Worm (Caenorhabditis elegans): Measurements from ENCODE around the gene irld-51.

Gene irld-51

ce11 chrII:2976597-2976996, 24.1 kb upstream of the irld-51 start, which contains the start of gene nhr-88 (continued):
- TF ChIP-seq lin-1 (GFP tag; IDR thresholded peaks at IDR 0.05), result no peak
- no peak for TF ChIP-seq madf-5 (GFP tag; IDR thresholded peaks at IDR 0.05)
- no peak for TF ChIP-seq arid-1 (GFP tag; conservative IDR thresholded peaks at IDR 0.05)
- no peak for TF ChIP-seq ces-1 (GFP tag; optimal IDR thresholded peaks at IDR 0.05)
- TF ChIP-seq lin-15B (tag; optimal IDR thresholded peaks at IDR 0.05), result no peak
- no peak for TF ChIP-seq nhr-102 (tag; optimal IDR thresholded peaks at IDR 0.05)
- TF ChIP-seq dmd-8 (GFP tag; IDR thresholded peaks at IDR 0.05), result no peak
- TF ChIP-seq egl-43 (GFP tag; IDR thresholded peaks at IDR 0.05), result 0 out of 2 replicates have a peak, but pooled peaks have one; percentile 70
- no peak for TF ChIP-seq lin-38 (GFP tag; IDR thresholded peaks at IDR 0.05)
- TF ChIP-seq zip-2 (tag; optimal IDR thresholded peaks at IDR 0.05), result no peak
- 0 out of 2 replicates have a peak, but pooled peaks have one; percentile 9 for TF ChIP-seq nhr-42 (GFP tag; IDR thresholded peaks at IDR 0.05)
- no peak for TF ChIP-seq aly-2 (tag; optimal IDR thresholded peaks at IDR 0.05)
- TF ChIP-seq F44E2.7 (GFP tag; IDR thresholded peaks at IDR 0.05), result no peak
- peak; percentile 62 for TF ChIP-seq ama-1 (optimal IDR thresholded peaks at IDR 0.05)
- TF ChIP-seq fos-1 (tag; optimal IDR thresholded peaks at IDR 0.05), result no peak
- peak; percentile 26; the same call in 1 of the 2 replicates for TF ChIP-seq ceh-20 (GFP tag; IDR thresholded peaks at IDR 0.05)
- TF ChIP-seq hif-1 (tag; optimal IDR thresholded peaks at IDR 0.05), result no peak
- TF ChIP-seq mdl-1 (tag; optimal IDR thresholded peaks at IDR 0.05), result peak in 1 of 2 experiments; percentile 4
- no peak for TF ChIP-seq ZK337.2 (GFP tag; IDR thresholded peaks at IDR 0.05)
- no peak for TF ChIP-seq Y105C5A.15 (GFP tag; IDR thresholded peaks at IDR 0.05)
- no peak for TF ChIP-seq pha-4 (GFP tag; IDR thresholded peaks at IDR 0.05)
- no peak for TF ChIP-seq pha-4 (tag; optimal IDR thresholded peaks at IDR 0.05)
- no peak for TF ChIP-seq nhr-11 (tag; optimal IDR thresholded peaks at IDR 0.05)
- TF ChIP-seq mep-1 (tag; optimal IDR thresholded peaks at IDR 0.05), result peak; percentile 45
- no peak for TF ChIP-seq Y75B8A.6 (GFP tag; IDR thresholded peaks at IDR 0.05)
- TF ChIP-seq lsy-2 (tag; optimal IDR thresholded peaks at IDR 0.05), result peak in 1 of 2 experiments; percentile 57
- TF ChIP-seq daf-8 (GFP tag; IDR thresholded peaks at IDR 0.05), result no peak
- no peak for TF ChIP-seq dmd-9 (GFP tag; IDR thresholded peaks at IDR 0.05)
- no peak for TF ChIP-seq tag-97 (GFP tag; IDR thresholded peaks at IDR 0.05)
- TF ChIP-seq F49E8.2 (tag; optimal IDR thresholded peaks at IDR 0.05; ENCODE audit: borderline replicate concordance), result no peak
- TF ChIP-seq Y48G9A.11 (GFP tag; IDR thresholded peaks at IDR 0.05), result no peak
- no peak for TF ChIP-seq Y5F2A.4 (GFP tag; optimal IDR thresholded peaks at IDR 0.05)
- peak; percentile 14; the same call in 1 of the 2 replicates for TF ChIP-seq dmd-6 (GFP tag; IDR thresholded peaks at IDR 0.05)
- no peak for TF ChIP-seq ceh-82 (tag; optimal IDR thresholded peaks at IDR 0.05)
- TF ChIP-seq nhr-111 (GFP tag; optimal IDR thresholded peaks at IDR 0.05), result no peak
- no peak for TF ChIP-seq daf-12 (tag; optimal IDR thresholded peaks at IDR 0.05)
- peak; percentile 58 for TF ChIP-seq hmg-1.1 (GFP tag; IDR thresholded peaks at IDR 0.05)
- no peak for TF ChIP-seq nhr-237 (tag; optimal IDR thresholded peaks at IDR 0.05)
- TF ChIP-seq ceh-62 (tag; optimal IDR thresholded peaks at IDR 0.05), result no peak
- no peak for TF ChIP-seq duxl-1 (tag; optimal IDR thresholded peaks at IDR 0.05; ENCODE audit: poor library complexity)
- no peak for TF ChIP-seq dpl-1 (GFP tag; optimal IDR thresholded peaks at IDR 0.05)
- TF ChIP-seq ceh-32 (tag; optimal IDR thresholded peaks at IDR 0.05; ENCODE audit: poor library complexity), result no peak
- TF ChIP-seq gei-8 (GFP tag; optimal IDR thresholded peaks at IDR 0.05), result no peak
- peak; percentile 51; the same call in 1 of the 2 replicates for TF ChIP-seq vab-7 (GFP tag; IDR thresholded peaks at IDR 0.05)
- TF ChIP-seq D1046.2 (GFP tag; IDR thresholded peaks at IDR 0.05), result no peak
- no peak for TF ChIP-seq nhr-25 (tag; optimal IDR thresholded peaks at IDR 0.05; ENCODE audit: borderline replicate concordance, insufficient read depth)
- no peak for TF ChIP-seq lin-29 (GFP tag; IDR thresholded peaks at IDR 0.05)
- TF ChIP-seq nhr-6 (tag; optimal IDR thresholded peaks at IDR 0.05), result no peak
- TF ChIP-seq hlh-30 (tag; optimal IDR thresholded peaks at IDR 0.05; ENCODE audit: insufficient read depth), result peak; percentile 56
- TF ChIP-seq php-3 (GFP tag; IDR thresholded peaks at IDR 0.05), result no peak
- TF ChIP-seq daf-16 (GFP tag; optimal IDR thresholded peaks at IDR 0.05), result no peak
- TF ChIP-seq daf-16 (tag; optimal IDR thresholded peaks at IDR 0.05), result no peak
